Worm (Caenorhabditis elegans) whole organism, young adult: ENCODE results near the gene fbxb-103.

ENCODE experiments used
- B0261.1 ChIP-seq: sonication (generic microtip); optimal IDR thresholded peaks from 2 replicates; lab custom pipeline; 2016; ENCODE audit warnings: mild to moderate bottlenecking, missing genetic modification characterization, moderate library complexity, missing compliant biosample characterization
- B0336.3 ChIP-seq: fragments of 200-800 bp; sonication (Bioruptor generic); IDR thresholded peaks from 2 replicates; pipeline ENCODE4 v1.3.6; 2022; ENCODE audit warnings: missing genetic modification characterization, missing compliant biosample characterization
- C06A6.2 ChIP-seq: fragments of 200-800 bp; sonication (Bioruptor generic); conservative IDR thresholded peaks from 2 replicates; pipeline ENCODE4 v1.3.6; 2022; ENCODE audit warnings: missing genetic modification characterization, missing compliant biosample characterization
- F57A8.1 ChIP-seq: fragments of 200-800 bp; sonication (Bioruptor generic); optimal IDR thresholded peaks from 2 replicates; lab custom pipeline; 2018; ENCODE audit warnings: mild to moderate bottlenecking, missing genetic modification characterization, moderate library complexity, missing compliant biosample characterization
- K11D2.4 ChIP-seq: fragments of 200-800 bp; sonication (Bioruptor generic); IDR thresholded peaks from 2 replicates; pipeline ENCODE4 v1.3.6; 2022; ENCODE audit warnings: missing genetic modification reagents, missing genetic modification characterization, missing compliant biosample characterization
- K12H6.12 ChIP-seq: fragments of 200-800 bp; sonication (Bioruptor generic); optimal IDR thresholded peaks from 2 replicates; lab custom pipeline; 2018; ENCODE audit warnings: mild to moderate bottlenecking, missing genetic modification characterization, missing compliant biosample characterization
- Y67H2A.10 ChIP-seq: fragments of 200-800 bp; sonication (Bioruptor generic); conservative IDR thresholded peaks from 2 replicates; pipeline ENCODE4 v1.3.6; 2022; ENCODE audit warnings: missing genetic modification reagents, missing genetic modification characterization, missing compliant biosample characterization
- bed-1 ChIP-seq: fragments of 200-800 bp; sonication (Bioruptor generic); IDR thresholded peaks from 2 replicates; pipeline ENCODE4 v1.3.6; 2022; ENCODE audit warnings: missing genetic modification reagents, missing genetic modification characterization, missing compliant biosample characterization
- bed-2 ChIP-seq: fragments of 200-800 bp; sonication (Bioruptor generic); IDR thresholded peaks from 2 replicates; pipeline ENCODE4 v1.3.6; 2022; ENCODE audit warnings: missing genetic modification reagents, missing genetic modification characterization, missing compliant biosample characterization
- ceh-27 ChIP-seq: fragments of 200-800 bp; sonication (Bioruptor generic); optimal IDR thresholded peaks from 2 replicates; lab custom pipeline; 2018; ENCODE audit warnings: mild to moderate bottlenecking, missing genetic modification characterization, moderate library complexity, missing compliant biosample characterization
- ceh-40 ChIP-seq: fragments of 200-800 bp; sonication (Bioruptor generic); IDR thresholded peaks from 2 replicates; pipeline ENCODE4 v1.3.6; 2022; ENCODE audit warnings: missing genetic modification characterization, missing compliant biosample characterization
- ceh-79 ChIP-seq: sonication (generic microtip); optimal IDR thresholded peaks from 2 replicates; lab custom pipeline; 2017; ENCODE audit warnings: mild to moderate bottlenecking, missing genetic modification characterization, missing compliant biosample characterization
- chd-7 ChIP-seq: sonication (generic microtip); optimal IDR thresholded peaks from 2 replicates; lab custom pipeline; 2016; ENCODE audit warnings: mild to moderate bottlenecking, missing genetic modification characterization, moderate library complexity, missing compliant biosample characterization
- die-1 ChIP-seq: sonication (generic microtip); optimal IDR thresholded peaks from 2 replicates; lab custom pipeline; 2016; ENCODE audit warnings: missing genotype, mild to moderate bottlenecking, missing genetic modification characterization, missing compliant biosample characterization
- dox-1 ChIP-seq: fragments of 200-800 bp; sonication (Bioruptor generic); IDR thresholded peaks from 2 replicates; pipeline ENCODE4 v1.3.6; 2022; ENCODE audit warnings: missing genetic modification reagents, missing genetic modification characterization, missing compliant biosample characterization
- dpff-1 ChIP-seq: sonication (generic microtip); optimal IDR thresholded peaks from 2 replicates; lab custom pipeline; 2017; ENCODE audit warnings: mild to moderate bottlenecking, missing genetic modification characterization, missing compliant biosample characterization
- efl-1 ChIP-seq: fragments of 150-350 bp; optimal IDR thresholded peaks from 2 replicates; lab custom pipeline; 2014; ENCODE audit warnings: missing biosample characterization, missing genetic modification reagents, missing genetic modification characterization
- egrh-3 ChIP-seq: fragments of 200-800 bp; sonication (Bioruptor generic); IDR thresholded peaks from 2 replicates; pipeline ENCODE4 v1.3.6; 2022; ENCODE audit warnings: missing genetic modification reagents, missing genetic modification characterization, missing compliant biosample characterization
- ekl-4 ChIP-seq: fragments of 200-800 bp; sonication (Bioruptor generic); IDR thresholded peaks from 2 replicates; pipeline ENCODE4 v1.3.6; 2022; ENCODE audit warnings: missing genetic modification reagents, missing genetic modification characterization, missing compliant biosample characterization
- ets-4 ChIP-seq: fragments of 200-800 bp; sonication (Bioruptor generic); optimal IDR thresholded peaks from 2 replicates; lab custom pipeline; 2018; ENCODE audit warnings: mild to moderate bottlenecking, missing genetic modification characterization, missing compliant biosample characterization
- him-1 ChIP-seq: sonication (generic microtip); optimal IDR thresholded peaks from 2 replicates; lab custom pipeline; 2016; ENCODE audit warnings: missing genotype, missing genetic modification reagents, missing genetic modification characterization, missing compliant biosample characterization
- hrde-1 ChIP-seq: sonication (generic microtip); optimal IDR thresholded peaks from 2 replicates; lab custom pipeline; 2016; ENCODE audit warnings: missing genetic modification characterization, mild to moderate bottlenecking, missing compliant biosample characterization, moderate library complexity, missing genotype, missing genetic modification reagents, borderline replicate concordance
- hsf-1 ChIP-seq: fragments of 200-800 bp; sonication (Bioruptor generic); IDR thresholded peaks from 2 replicates; pipeline ENCODE4 v1.3.6; 2022; ENCODE audit warnings: missing genetic modification reagents, missing genetic modification characterization, missing compliant biosample characterization
- lag-1 ChIP-seq: fragments of 200-800 bp; sonication (Bioruptor generic); IDR thresholded peaks from 2 replicates; pipeline ENCODE4 v1.3.6; 2022; ENCODE audit warnings: missing genetic modification reagents, missing genetic modification characterization, missing compliant biosample characterization
- let-607 ChIP-seq, 2 experiments: fragments of 200-800 bp in 1 of 2; sonication (Bioruptor generic) in 1 of 2; sonication (generic microtip) in 1 of 2; optimal IDR thresholded peaks; 2 replicates each; lab custom pipeline; 2016 to 2018; ENCODE audit warnings: mild to moderate bottlenecking in 2 of 2, missing compliant biosample characterization in 2 of 2, missing genetic modification characterization in 2 of 2, moderate library complexity in 2 of 2, missing genotype in 1 of 2
- lin-35 ChIP-seq, 3 experiments: fragments of 150-350 bp in 2 of 3; sonication (generic microtip) in 1 of 3; optimal IDR thresholded peaks; 2 replicates each; lab custom pipeline; 2014 to 2018; ENCODE audit warnings: missing biosample characterization in 3 of 3, missing genetic modification characterization in 3 of 3, missing genetic modification reagents in 3 of 3
- lin-40 ChIP-seq: sonication (generic microtip); optimal IDR thresholded peaks from 2 replicates; lab custom pipeline; 2016; ENCODE audit warnings: missing genetic modification characterization, mild to moderate bottlenecking, missing compliant biosample characterization, missing genotype, missing genetic modification reagents
- lin-54 ChIP-seq: fragments of 200-800 bp; sonication (Bioruptor generic); optimal IDR thresholded peaks from 2 replicates; lab custom pipeline; 2018; ENCODE audit warnings: mild to moderate bottlenecking, missing genetic modification characterization, missing compliant biosample characterization
- madf-6 ChIP-seq: fragments of 200-800 bp; sonication (Bioruptor generic); IDR thresholded peaks from 2 replicates; pipeline ENCODE4 v1.3.6; 2022; ENCODE audit warnings: missing genetic modification reagents, missing genetic modification characterization, missing compliant biosample characterization
- somi-1 ChIP-seq: fragments of 200-800 bp; sonication (Bioruptor generic); optimal IDR thresholded peaks from 2 replicates; lab custom pipeline; 2018; ENCODE audit warnings: mild to moderate bottlenecking, missing genetic modification characterization, missing compliant biosample characterization
- tbp1 ChIP-seq: fragments of 200-800 bp; sonication (Bioruptor generic); optimal IDR thresholded peaks from 2 replicates; lab custom pipeline; 2018; ENCODE audit warnings: mild to moderate bottlenecking, missing genetic modification characterization, missing compliant biosample characterization
- xnd-1 ChIP-seq: sonication (generic microtip); optimal IDR thresholded peaks from 2 replicates; lab custom pipeline; 2016; ENCODE audit warnings: missing genotype, missing genetic modification reagents, missing genetic modification characterization, missing compliant biosample characterization
- zfh-2 ChIP-seq: fragments of 200-800 bp; sonication (Bioruptor generic); conservative IDR thresholded peaks from 2 replicates; pipeline ENCODE4 v1.3.6; 2022; ENCODE audit warnings: missing genetic modification reagents, missing genetic modification characterization, missing compliant biosample characterization
- ztf-22 ChIP-seq: fragments of 200-800 bp; sonication (Bioruptor generic); optimal IDR thresholded peaks from 2 replicates; lab custom pipeline; 2018; ENCODE audit warnings: mild to moderate bottlenecking, missing genetic modification characterization, moderate library complexity, missing compliant biosample characterization
- ztf-25 ChIP-seq: fragments of 200-800 bp; sonication (Bioruptor generic); IDR thresholded peaks from 2 replicates; pipeline ENCODE4 v1.3.6; 2022; ENCODE audit warnings: missing genetic modification reagents, missing genetic modification characterization, missing compliant biosample characterization

The fbxb-103 gene

ce11 chrII:3906615-3907190 lies at the start of gene fbxb-103, which contains the start of gene F53C3.11:
Gene fbxb-103 (plus strand): TSS chrII:3907140.
Gene F53C3.11 (minus strand): TSS chrII:3906715.
- TF ChIP-seq zfh-2 (GFP tag; lab: Robert Waterston, UW) (no peak), B0261.1 (tag; lab: Kevin White, UChicago) (no peak), madf-6 (GFP tag; lab: Robert Waterston, UW) (no peak), ztf-25 (no peak), ceh-79 (no peak), ets-4 (GFP tag; lab: Kevin White, UChicago) (no peak), dpff-1 (no peak), ceh-27 (no peak), him-1 (tag; lab: Kevin White, UChicago) (no peak), somi-1 (GFP tag; lab: Kevin White, UChicago) (no peak), B0336.3 (GFP tag; lab: Robert Waterston, UW) (no peak), die-1 (tag; lab: Kevin White, UChicago) (no peak), bed-2 (GFP tag; lab: Robert Waterston, UW) (no peak), chd-7 (tag; lab: Kevin White, UChicago) (no peak), egrh-3 (GFP tag; lab: Robert Waterston, UW) (no peak), lin-54 (GFP tag; lab: Kevin White, UChicago) (no peak)

ce11 chrII:3860826-3861225 lies 46.1 kb upstream of the fbxb-103 start, which contains the start of gene oac-11:
Gene oac-11 (minus strand): TSS chrII:3860926.
- TF ChIP-seq madf-6 (GFP tag; lab: Robert Waterston, UW) (no peak), xnd-1 (tag; lab: Kevin White, UChicago) (no peak), ceh-40 (GFP tag; lab: Robert Waterston, UW) (no peak), let-607 (tag; optimal IDR thresholded peaks at IDR 0.05; lab: Kevin White, UChicago) (no peak), ztf-22 (no peak), K11D2.4 (no peak), dpff-1 (no peak), Y67H2A.10 (GFP tag; lab: Robert Waterston, UW) (no peak), efl-1 (no peak), dox-1 (GFP tag; lab: Robert Waterston, UW) (no peak), ekl-4 (no peak), hsf-1 (GFP tag; lab: Robert Waterston, UW) (no peak), chd-7 (tag; lab: Kevin White, UChicago) (no peak), lag-1 (GFP tag; lab: Robert Waterston, UW) (no peak), him-1 (tag; lab: Kevin White, UChicago) (no peak)

ce11 chrII:3862053-3862452 lies 44.9 kb upstream of the fbxb-103 start:
- no peak for TF ChIP-seq lin-40 (tag; lab: Kevin White, UChicago)
- TF ChIP-seq hrde-1 (tag; lab: Kevin White, UChicago): no peak
- no peak for TF ChIP-seq bed-1 (GFP tag; lab: Robert Waterston, UW)
- TF ChIP-seq egrh-3 (GFP tag; lab: Robert Waterston, UW): no peak
- no peak for TF ChIP-seq F57A8.1 (GFP tag; lab: Kevin White, UChicago)
- TF ChIP-seq C06A6.2 (GFP tag; lab: Robert Waterston, UW): no peak
- TF ChIP-seq K12H6.12 (tag; lab: Kevin White, UChicago): no peak
- no peak for TF ChIP-seq ztf-25
- TF ChIP-seq tbp1 (GFP tag; lab: Kevin White, UChicago): no peak
- TF ChIP-seq lin-35 (GFP tag; optimal IDR thresholded peaks at IDR 0.05; lab: Kevin White, UChicago): no peak
